Worm (Caenorhabditis elegans) whole organism, mixed stage, embryonic: ENCODE measurements around the gene H20E11.1.

ENCODE experiments used
- elt-3 ChIP-seq: fragments of 150-350 bp; optimal IDR thresholded peaks from 2 replicates; lab custom pipeline; 2014; ENCODE audit warnings: missing biosample characterization, missing genetic modification characterization
- lin-13 ChIP-seq: fragments of 150-350 bp; optimal IDR thresholded peaks from 2 replicates; lab custom pipeline; 2014; ENCODE audit warnings: missing biosample characterization, missing genetic modification characterization
- mls-2 ChIP-seq: sonication (generic microtip); optimal IDR thresholded peaks from 2 replicates; lab custom pipeline; 2016; ENCODE audit warnings: mild to moderate bottlenecking, missing genetic modification characterization, moderate library complexity, missing compliant biosample characterization
- nhr-2 ChIP-seq: fragments of 150-350 bp; optimal IDR thresholded peaks from 2 replicates; lab custom pipeline; 2014; ENCODE audit warnings: missing biosample characterization, missing genetic modification characterization
- nhr-237 ChIP-seq: fragments of 150-350 bp; optimal IDR thresholded peaks from 2 replicates; lab custom pipeline; 2014; ENCODE audit warnings: missing biosample characterization, missing genetic modification characterization
- nhr-28 ChIP-seq: fragments of 150-350 bp; optimal IDR thresholded peaks from 2 replicates; lab custom pipeline; 2014; ENCODE audit warnings: missing biosample characterization, missing genetic modification characterization
- snpc-4 ChIP-seq: fragments of 150-350 bp; optimal IDR thresholded peaks from 2 replicates; lab custom pipeline; 2014; ENCODE audit warnings: missing biosample characterization, missing genetic modification characterization
- unc-62 ChIP-seq: fragments of 150-350 bp; optimal IDR thresholded peaks from 2 replicates; lab custom pipeline; 2014; ENCODE audit warnings: missing biosample characterization, missing genetic modification reagents, missing genetic modification characterization
- ztf-11 ChIP-seq: fragments of 150-350 bp; optimal IDR thresholded peaks from 2 replicates; lab custom pipeline; 2014; ENCODE audit warnings: missing biosample characterization, missing genetic modification characterization

- TF ChIP-seq elt-3 (tag; lab: Kevin White, UChicago) (no peak), snpc-4 (tag; lab: Kevin White, UChicago) (no peak), nhr-2 (tag; lab: Kevin White, UChicago) (no peak), unc-62 (GFP tag; lab: Kevin White, UChicago) (no peak), mls-2 (tag; lab: Kevin White, UChicago) (no peak), nhr-237 (tag; lab: Kevin White, UChicago) (no peak), nhr-28 (no peak), ztf-11 (tag; lab: Kevin White, UChicago) (no peak), lin-13 (tag; lab: Kevin White, UChicago) (no peak)
Observed at ce11 chrIV:6824622-6825021, 5.3 kb upstream of the H20E11.1 start, which contains the start of gene H20E11.3.
